Fruit fly (Drosophila melanogaster) whole organism, embryonic: ENCODE data around the gene Cyt-b5-r.

Source experiments
- Aef1 ChIP-seq: fragments of 200-800 bp; sonication (Bioruptor generic); IDR thresholded peaks from 3 replicates; pipeline ENCODE4 v1.3.6; 2022; ENCODE audit warnings: missing biosample characterization, missing genetic modification characterization
- B-H1 ChIP-seq: fragments of 200-800 bp; sonication (Bioruptor generic); IDR thresholded peaks from 3 replicates; pipeline ENCODE4 v1.3.6; 2022; ENCODE audit warnings: missing biosample characterization, missing genetic modification characterization
- CG10147 ChIP-seq: fragments of 200-800 bp; sonication (Bioruptor generic); optimal IDR thresholded peaks from 2 replicates; lab custom pipeline; 2019; ENCODE audit warnings: missing biosample characterization, mild to moderate bottlenecking, missing genetic modification characterization, moderate library complexity
- CG10321 ChIP-seq: fragments of 200-800 bp; sonication (Bioruptor generic); IDR thresholded peaks from 2 replicates; pipeline ENCODE4 v1.3.6; 2022; ENCODE audit warnings: missing biosample characterization, missing genetic modification characterization
- CG11085 ChIP-seq: fragments of 200-800 bp; sonication (Bioruptor generic); IDR thresholded peaks from 2 replicates; pipeline ENCODE4 v1.3.6; 2022; ENCODE audit warnings: missing biosample characterization, missing genetic modification characterization
- CG11696 ChIP-seq: fragments of 200-800 bp; sonication (Bioruptor generic); IDR thresholded peaks from 2 replicates; pipeline ENCODE4 v1.3.6; 2022; ENCODE audit warnings: missing biosample characterization, missing genetic modification characterization
- CG14441 ChIP-seq: fragments of 200-800 bp; sonication (Bioruptor generic); IDR thresholded peaks from 2 replicates; pipeline ENCODE4 v1.3.6; 2022; ENCODE audit warnings: missing biosample characterization, missing genetic modification characterization
- CG14710 ChIP-seq: fragments of 200-800 bp; sonication (Bioruptor generic); optimal IDR thresholded peaks from 3 replicates; lab custom pipeline; 2019; ENCODE audit warnings: missing biosample characterization, mild to moderate bottlenecking, missing genetic modification characterization, moderate library complexity
- CG1603 ChIP-seq: fragments of 200-800 bp; sonication (Bioruptor generic); optimal IDR thresholded peaks from 2 replicates; lab custom pipeline; 2019; ENCODE audit warnings: missing biosample characterization, mild to moderate bottlenecking, missing genetic modification characterization, moderate library complexity
- CG17612 ChIP-seq: fragments of 200-800 bp; sonication (Bioruptor generic); IDR thresholded peaks from 2 replicates; pipeline ENCODE4 v1.3.6; 2022; ENCODE audit warnings: missing biosample characterization, missing genetic modification characterization
- CG3838 ChIP-seq: fragments of 200-800 bp; sonication (Bioruptor generic); optimal IDR thresholded peaks from 3 replicates; lab custom pipeline; 2016; ENCODE audit warnings: missing biosample characterization, missing genetic modification characterization
- CG4282 ChIP-seq: fragments of 200-800 bp; sonication (Bioruptor generic); optimal IDR thresholded peaks from 2 replicates; lab custom pipeline; 2016; ENCODE audit warnings: missing biosample characterization, missing genetic modification characterization
- CG6654 ChIP-seq: fragments of 200-800 bp; sonication (Bioruptor generic); optimal IDR thresholded peaks from 2 replicates; lab custom pipeline; 2017; ENCODE audit warnings: missing biosample characterization, mild to moderate bottlenecking, missing genetic modification characterization
- CG6854 ChIP-seq: fragments of 200-800 bp; sonication (Bioruptor generic); optimal IDR thresholded peaks from 3 replicates; lab custom pipeline; 2017; ENCODE audit warnings: missing biosample characterization, mild to moderate bottlenecking, missing genetic modification characterization
- CG7963 ChIP-seq: fragments of 200-800 bp; sonication (Bioruptor generic); IDR thresholded peaks from 3 replicates; pipeline ENCODE4 v1.3.6; 2022; ENCODE audit warnings: missing biosample characterization, missing genetic modification characterization; ENCODE audit not compliant: partially characterized antibody
- CG8281 ChIP-seq: fragments of 200-800 bp; sonication (Bioruptor generic); optimal IDR thresholded peaks from 2 replicates; lab custom pipeline; 2018; ENCODE audit warnings: missing biosample characterization, mild to moderate bottlenecking, missing genetic modification characterization, moderate library complexity
- CG9437 ChIP-seq: fragments of 200-800 bp; sonication (Bioruptor generic); optimal IDR thresholded peaks from 2 replicates; lab custom pipeline; 2018; ENCODE audit warnings: missing biosample characterization, mild to moderate bottlenecking, missing genetic modification characterization
- CG9797 ChIP-seq: fragments of 200-800 bp; sonication (Bioruptor generic); optimal IDR thresholded peaks from 3 replicates; lab custom pipeline; 2018; ENCODE audit warnings: missing biosample characterization, mild to moderate bottlenecking, missing genetic modification characterization
- CoRest ChIP-seq: fragments of 200-800 bp; sonication (Bioruptor generic); optimal IDR thresholded peaks from 3 replicates; lab custom pipeline; 2018; ENCODE audit warnings: missing biosample characterization, mild to moderate bottlenecking, missing genetic modification characterization, moderate library complexity
- HLH4C ChIP-seq: fragments of 200-800 bp; sonication (Bioruptor generic); IDR thresholded peaks from 3 replicates; pipeline ENCODE4 v1.3.6; 2022; ENCODE audit warnings: missing biosample characterization, missing genetic modification characterization; ENCODE audit not compliant: partially characterized antibody
- HLHmδ ChIP-seq: fragments of 200-800 bp; sonication (Bioruptor generic); optimal IDR thresholded peaks from 2 replicates; lab custom pipeline; 2018; ENCODE audit warnings: missing biosample characterization, mild to moderate bottlenecking, missing genetic modification characterization, moderate library complexity
- HmgD ChIP-seq: fragments of 200-800 bp; sonication (Bioruptor generic); optimal IDR thresholded peaks from 3 replicates; lab custom pipeline; 2016; ENCODE audit warnings: missing biosample characterization, missing genetic modification characterization
- Hr78 ChIP-seq, 2 experiments: fragments of 200-800 bp in 1 of 2; fragments of >200 bp in 1 of 2; sonication (Bioruptor generic) in 1 of 2; optimal IDR thresholded peaks; 2 replicates each; lab custom pipeline; 2017 to 2019; ENCODE audit warnings: missing biosample characterization in 2 of 2, missing genetic modification characterization in 2 of 2, mild to moderate bottlenecking in 1 of 2, moderate library complexity in 1 of 2
- Kr ChIP-seq: fragments of 200-800 bp; sonication (Bioruptor generic); optimal IDR thresholded peaks from 2 replicates; lab custom pipeline; 2017; ENCODE audit warnings: missing biosample characterization, mild to moderate bottlenecking, missing genetic modification characterization
- Lim3 ChIP-seq: fragments of 200-800 bp; sonication (Bioruptor generic); IDR thresholded peaks from 2 replicates; pipeline ENCODE4 v1.3.6; 2022; ENCODE audit warnings: missing biosample characterization, missing genetic modification characterization
- PHDP ChIP-seq: fragments of 200-800 bp; sonication (Bioruptor generic); optimal IDR thresholded peaks from 3 replicates; lab custom pipeline; 2018; ENCODE audit warnings: missing biosample characterization, mild to moderate bottlenecking, missing genetic modification characterization, moderate library complexity
- Pdp1 ChIP-seq, 2 experiments: fragments of 200-800 bp; sonication (Bioruptor generic); optimal IDR thresholded peaks; 3 replicates each; lab custom pipeline; 2016; ENCODE audit warnings: missing biosample characterization in 2 of 2, missing genetic modification characterization in 2 of 2, mild to moderate bottlenecking in 1 of 2, moderate library complexity in 1 of 2
- Rfx ChIP-seq: fragments of 200-800 bp; sonication (Bioruptor generic); IDR thresholded peaks from 2 replicates; pipeline ENCODE4 v1.3.6; 2022; ENCODE audit warnings: missing biosample characterization, missing genetic modification characterization
- Six4 ChIP-seq: fragments of 200-800 bp; sonication (Bioruptor generic); optimal IDR thresholded peaks from 2 replicates; lab custom pipeline; 2016; ENCODE audit warnings: missing biosample characterization, missing genetic modification characterization
- Stat92E ChIP-seq, 3 experiments: fragments of >200 bp in 2 of 3; fragments of 200-800 bp in 1 of 3; sonication (Bioruptor generic) in 1 of 3; optimal IDR thresholded peaks; 2 replicates each; lab custom pipeline; 2017 to 2019; ENCODE audit warnings: missing biosample characterization in 3 of 3, missing genetic modification characterization in 3 of 3, mild to moderate bottlenecking in 1 of 3, moderate library complexity in 1 of 3
- Xbp1 ChIP-seq: fragments of 200-800 bp; sonication (Bioruptor generic); optimal IDR thresholded peaks from 3 replicates; lab custom pipeline; 2016; ENCODE audit warnings: missing biosample characterization, mild to moderate bottlenecking, missing genetic modification characterization
- al ChIP-seq: fragments of 200-800 bp; sonication (Bioruptor generic); IDR thresholded peaks from 2 replicates; pipeline ENCODE4 v1.3.6; 2022; ENCODE audit warnings: missing biosample characterization, missing genetic modification characterization
- bbx ChIP-seq: fragments of 200-800 bp; sonication (Bioruptor generic); IDR thresholded peaks from 2 replicates; pipeline ENCODE4 v1.3.6; 2022; ENCODE audit warnings: missing biosample characterization, missing genetic modification characterization; ENCODE audit not compliant: partially characterized antibody
- corto ChIP-seq: fragments of 200-800 bp; sonication (Bioruptor generic); optimal IDR thresholded peaks from 2 replicates; lab custom pipeline; 2016; ENCODE audit warnings: missing biosample characterization, mild to moderate bottlenecking, missing genetic modification characterization, moderate library complexity
- croc ChIP-seq: fragments of 200-800 bp; sonication (Bioruptor generic); conservative IDR thresholded peaks from 3 replicates; pipeline ENCODE4 v1.3.6; 2022; ENCODE audit warnings: missing biosample characterization, missing genetic modification characterization
- ewg ChIP-seq: fragments of 200-800 bp; sonication (Bioruptor generic); optimal IDR thresholded peaks from 3 replicates; lab custom pipeline; 2017; ENCODE audit warnings: mild to moderate bottlenecking, missing biosample characterization, missing genetic modification reagents, missing genetic modification characterization
- gfzf ChIP-seq: fragments of 200-800 bp; sonication (Bioruptor generic); optimal IDR thresholded peaks from 2 replicates; lab custom pipeline; 2016; ENCODE audit warnings: missing biosample characterization, mild to moderate bottlenecking, missing genetic modification characterization, moderate library complexity
- hb ChIP-seq: fragments of 200-800 bp; sonication (Bioruptor generic); IDR thresholded peaks from 3 replicates; pipeline ENCODE4 v1.3.6; 2022; ENCODE audit warnings: missing biosample characterization, missing genetic modification characterization; ENCODE audit not compliant: partially characterized antibody
- pan ChIP-seq, 4 experiments: fragments of >200 bp in 3 of 4; fragments of 200-800 bp in 1 of 4; sonication (Bioruptor generic) in 1 of 4; optimal IDR thresholded peaks in 3 of 4; IDR thresholded peaks in 1 of 4; 2 replicates each; pipeline versions ENCODE4 v1.3.6 to Lab custom; 2017 to 2022; ENCODE audit warnings: missing biosample characterization in 2 of 4, missing genetic modification characterization in 2 of 4, mixed read lengths in 1 of 4
- pho ChIP-seq: fragments of 200-800 bp; sonication (Bioruptor generic); optimal IDR thresholded peaks from 2 replicates; lab custom pipeline; 2016; ENCODE audit warnings: missing biosample characterization, missing genetic modification characterization
- pnt ChIP-seq: fragments of 200-800 bp; sonication (Bioruptor generic); optimal IDR thresholded peaks from 3 replicates; lab custom pipeline; 2016; ENCODE audit warnings: missing biosample characterization, missing genetic modification characterization
- row ChIP-seq: fragments of 200-800 bp; sonication (Bioruptor generic); IDR thresholded peaks from 3 replicates; pipeline ENCODE4 v1.3.6; 2022; ENCODE audit warnings: missing biosample characterization, missing genetic modification characterization
- salm ChIP-seq: fragments of 200-800 bp; sonication (Bioruptor generic); optimal IDR thresholded peaks from 2 replicates; lab custom pipeline; 2018; ENCODE audit warnings: missing biosample characterization, mild to moderate bottlenecking, missing genetic modification characterization
- sima ChIP-seq: fragments of 200-800 bp; sonication (Bioruptor generic); optimal IDR thresholded peaks from 2 replicates; lab custom pipeline; 2016; ENCODE audit warnings: missing biosample characterization, missing genetic modification characterization
- slbo ChIP-seq: fragments of 200-800 bp; sonication (Bioruptor generic); IDR thresholded peaks from 2 replicates; pipeline ENCODE4 v1.3.6; 2022; ENCODE audit warnings: missing biosample characterization, missing genetic modification characterization
- tll ChIP-seq, 2 experiments: fragments of 200-800 bp in 1 of 2; fragments of >200 bp in 1 of 2; sonication (Bioruptor generic) in 1 of 2; optimal IDR thresholded peaks; 2 replicates each; lab custom pipeline; 2017 to 2019; ENCODE audit warnings: missing biosample characterization in 2 of 2, missing genetic modification characterization in 2 of 2, mild to moderate bottlenecking in 1 of 2, moderate library complexity in 1 of 2
- tna ChIP-seq: fragments of 200-800 bp; sonication (Bioruptor generic); IDR thresholded peaks from 2 replicates; pipeline ENCODE4 v1.3.6; 2022; ENCODE audit warnings: missing biosample characterization, missing genetic modification characterization; ENCODE audit not compliant: partially characterized antibody
- twi ChIP-seq: fragments of 200-800 bp; optimal IDR thresholded peaks from 2 replicates; lab custom pipeline; 2019; ENCODE audit warnings: missing biosample characterization, mild to moderate bottlenecking, missing genetic modification characterization, moderate library complexity

The Cyt-b5-r gene

dm6 chr2L:16826872-16827506 is 36.5 kb upstream of the Cyt-b5-r start, which contains the start of gene AspRS-m (continued):
- TF ChIP-seq HLHmδ (GFP tag; lab: Kevin White, UChicago) (no peak), CG11696 (GFP tag; lab: Robert Waterston, UW) (no peak), HmgD (no peak), al (GFP tag; lab: Robert Waterston, UW) (no peak), CG3838 (GFP tag; lab: Kevin White, UChicago) (no peak), pho (GFP tag; lab: Kevin White, UChicago) (peak; percentile 25), salm (tag; lab: Kevin White, UChicago) (no peak), croc (GFP tag; lab: Robert Waterston, UW) (no peak), CG14710 (peak; percentile 64), hb (GFP tag; lab: Robert Waterston, UW) (peak; percentile 88), B-H1 (GFP tag; lab: Robert Waterston, UW) (no peak), corto (GFP tag; lab: Kevin White, UChicago) (no peak), Pdp1 (GFP tag; optimal IDR thresholded peaks at IDR 0.05; lab: Kevin White, UChicago) (peak in 1 of 2 experiments; percentile 25), pnt (no peak), CG9437 (no peak), Hr78 (GFP tag; optimal IDR thresholded peaks at IDR 0.05; lab: Kevin White, UChicago) (no peak), Kr (GFP tag; lab: Kevin White, UChicago) (no peak), Aef1 (GFP tag; lab: Robert Waterston, UW) (no peak), Xbp1 (GFP tag; lab: Kevin White, UChicago) (no peak), sima (GFP tag; lab: Kevin White, UChicago) (no peak), CG11085 (GFP tag; lab: Robert Waterston, UW) (no peak), CG10147 (GFP tag; lab: Kevin White, UChicago) (no peak), gfzf (GFP tag; lab: Kevin White, UChicago) (peak; percentile 37), CG17612 (GFP tag; lab: Robert Waterston, UW) (no peak), CoRest (tag; lab: Kevin White, UChicago) (peak; percentile 52), CG9797 (peak; percentile 59), tna (GFP tag; lab: Robert Waterston, UW) (peak; percentile 77; the same call in 1 of the 2 replicates), Lim3 (GFP tag; lab: Robert Waterston, UW) (no peak), ewg (GFP tag; lab: Kevin White, UChicago) (peak; percentile 30), slbo (GFP tag; lab: Robert Waterston, UW) (peak; percentile 75), CG4282 (no peak), HLH4C (GFP tag; lab: Robert Waterston, UW) (peak; percentile 86), row (GFP tag; lab: Robert Waterston, UW) (peak; percentile 85), CG1603 (tag; lab: Kevin White, UChicago) (no peak), bbx (GFP tag; lab: Robert Waterston, UW) (peak; percentile 89), tll (GFP tag; optimal IDR thresholded peaks at IDR 0.05; lab: Kevin White, UChicago) (no peak), pan (optimal IDR thresholded peaks at IDR 0.05; lab: Kevin White, UChicago) (no peak), pan (GFP tag; optimal IDR thresholded peaks at IDR 0.05 in 1 of 2, IDR thresholded peaks at IDR 0.05 in 1 of 2) (no peak), CG10321 (no peak), CG8281 (tag; lab: Kevin White, UChicago) (no peak), CG6654 (no peak), CG6854 (GFP tag; lab: Kevin White, UChicago) (no peak), Rfx (GFP tag; lab: Robert Waterston, UW) (peak; percentile 58; the same call in 1 of the 2 replicates), Six4 (GFP tag; lab: Kevin White, UChicago) (no peak), PHDP (tag; lab: Kevin White, UChicago) (no peak), CG14441 (GFP tag; lab: Robert Waterston, UW) (no peak), CG7963 (peak; percentile 87), Stat92E (GFP tag; optimal IDR thresholded peaks at IDR 0.05; lab: Kevin White, UChicago) (no peak), twi (tag; lab: Kevin White, UChicago) (no peak)
